Worm (Caenorhabditis elegans): ENCODE measurements around the gene C05D12.1.

DNA sequence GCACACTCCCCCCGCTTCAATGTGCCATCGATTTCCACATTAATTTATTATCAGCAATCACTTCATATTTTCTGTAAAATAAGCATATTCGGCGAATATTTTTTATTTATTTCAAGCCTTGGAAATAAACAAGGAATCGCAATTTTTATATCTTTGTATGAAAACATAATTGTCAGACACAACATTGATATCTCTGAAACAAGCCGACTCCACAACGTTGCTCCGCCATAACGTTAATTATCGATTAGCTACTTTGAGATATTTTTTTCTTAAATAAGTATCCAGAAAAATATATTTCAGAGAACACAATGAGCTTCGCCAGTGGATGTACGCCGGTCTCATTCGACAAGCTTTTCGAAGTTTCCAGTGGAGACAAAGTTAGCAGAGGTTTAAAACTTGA is 28.3 kb upstream of the C05D12.1 start, which contains the start of gene adbp-1:
- TF ChIP-seq ceh-16 (tag; optimal IDR thresholded peaks at IDR 0.05) (no peak), aly-2 (tag; optimal IDR thresholded peaks at IDR 0.05) (no peak), unc-39 (tag; optimal IDR thresholded peaks at IDR 0.05) (no peak), ztf-4 (tag; optimal IDR thresholded peaks at IDR 0.05) (no peak), lin-39 (tag; optimal IDR thresholded peaks at IDR 0.05) (no peak), ZK546.5 (tag; optimal IDR thresholded peaks at IDR 0.05) (no peak), Y55F3AM.14 (GFP tag; optimal IDR thresholded peaks at IDR 0.05) (no peak), nhr-25 (tag; optimal IDR thresholded peaks at IDR 0.05) (no peak), egl-27 (tag; optimal IDR thresholded peaks at IDR 0.05) (no peak), snpc-4 (tag; optimal IDR thresholded peaks at IDR 0.05) (no peak), mdl-1 (tag; optimal IDR thresholded peaks at IDR 0.05) (no peak), ztf-11 (tag; optimal IDR thresholded peaks at IDR 0.05) (no peak)

Data from whole organism, L2 larva.